Fruit fly (Drosophila melanogaster) whole organism, pupa: Measurements from ENCODE around the gene Rac2.
A peak's percentile ranks its signal among the peaks of the same experiment; 100 is the strongest.

ENCODE experiments used
- CG10348 ChIP-seq: fragments of 200-800 bp; sonication (Bioruptor generic); IDR thresholded peaks from 2 replicates; pipeline ENCODE4 v1.3.6; 2022; ENCODE audit warnings: missing biosample characterization, missing genetic modification characterization
- CG12605 ChIP-seq: fragments of 200-800 bp; sonication (Bioruptor generic); IDR thresholded peaks from 2 replicates; pipeline ENCODE4 v1.3.6; 2022; ENCODE audit warnings: missing biosample characterization, missing genetic modification characterization
- CG13204 ChIP-seq: fragments of 200-800 bp; sonication (Bioruptor generic); optimal IDR thresholded peaks from 2 replicates; lab custom pipeline; 2018; ENCODE audit warnings: missing biosample characterization, mild to moderate bottlenecking, missing genetic modification characterization, moderate library complexity
- CG14655 ChIP-seq: fragments of 200-800 bp; sonication (Bioruptor generic); optimal IDR thresholded peaks from 3 replicates; lab custom pipeline; 2017; ENCODE audit warnings: mild to moderate bottlenecking, missing biosample characterization, missing genetic modification reagents, missing genetic modification characterization
- CG15710 ChIP-seq: fragments of 200-800 bp; sonication (Bioruptor generic); optimal IDR thresholded peaks from 2 replicates; lab custom pipeline; 2018; ENCODE audit warnings: missing biosample characterization, mild to moderate bottlenecking, missing genetic modification characterization, moderate library complexity
- CG32121 ChIP-seq: fragments of 200-800 bp; sonication (Bioruptor generic); IDR thresholded peaks from 2 replicates; pipeline ENCODE4 v1.3.6; 2022; ENCODE audit warnings: missing biosample characterization, missing genetic modification characterization
- CG34367 ChIP-seq: fragments of 200-800 bp; sonication (Bioruptor generic); optimal IDR thresholded peaks from 2 replicates; lab custom pipeline; 2018; ENCODE audit warnings: missing biosample characterization, mild to moderate bottlenecking, missing genetic modification characterization
- CG4496 ChIP-seq: fragments of 200-800 bp; sonication (Bioruptor generic); IDR thresholded peaks from 3 replicates; pipeline ENCODE4 v1.3.6; 2022; ENCODE audit warnings: missing biosample characterization, missing genetic modification characterization
- CG8159 ChIP-seq: fragments of 200-800 bp; sonication (Bioruptor generic); optimal IDR thresholded peaks from 3 replicates; lab custom pipeline; 2018; ENCODE audit warnings: missing biosample characterization, mild to moderate bottlenecking, missing genetic modification characterization, moderate library complexity
- CG8301 ChIP-seq: fragments of 200-800 bp; sonication (Bioruptor generic); optimal IDR thresholded peaks from 2 replicates; lab custom pipeline; 2018; ENCODE audit warnings: missing biosample characterization, mild to moderate bottlenecking, missing genetic modification characterization
- CG9948 ChIP-seq: fragments of 200-800 bp; sonication (Bioruptor generic); optimal IDR thresholded peaks from 2 replicates; lab custom pipeline; 2018; ENCODE audit warnings: missing biosample characterization, mild to moderate bottlenecking, missing genetic modification characterization, moderate library complexity
- D1 ChIP-seq: fragments of 200-800 bp; sonication (Bioruptor generic); optimal IDR thresholded peaks from 2 replicates; lab custom pipeline; 2018; ENCODE audit warnings: missing biosample characterization, mild to moderate bottlenecking, missing genetic modification characterization, moderate library complexity
- EcR ChIP-seq: fragments of 200-800 bp; sonication (Bioruptor generic); optimal IDR thresholded peaks from 3 replicates; lab custom pipeline; 2019; ENCODE audit warnings: missing biosample characterization, missing genetic modification characterization, mild to moderate bottlenecking, moderate library complexity, missing genetic modification reagents
- Ets98B ChIP-seq: fragments of 200-800 bp; sonication (Bioruptor generic); IDR thresholded peaks from 2 replicates; pipeline ENCODE4 v1.3.6; 2022; ENCODE audit warnings: missing biosample characterization, missing genetic modification characterization
- Pif1A ChIP-seq: fragments of 200-800 bp; sonication (Bioruptor generic); optimal IDR thresholded peaks from 3 replicates; lab custom pipeline; 2016; ENCODE audit warnings: missing biosample characterization, missing genetic modification characterization
- Pif1B ChIP-seq: fragments of 200-800 bp; sonication (Bioruptor generic); optimal IDR thresholded peaks from 3 replicates; lab custom pipeline; 2016; ENCODE audit warnings: missing biosample characterization, missing genetic modification characterization
- Snoo ChIP-seq: fragments of 200-800 bp; sonication (Bioruptor generic); optimal IDR thresholded peaks from 3 replicates; lab custom pipeline; 2017; ENCODE audit warnings: missing biosample characterization, mild to moderate bottlenecking, missing genetic modification characterization, inconsistent platforms
- fd96Ca ChIP-seq: fragments of 200-800 bp; sonication (Bioruptor generic); IDR thresholded peaks from 3 replicates; pipeline ENCODE4 v1.3.6; 2022; ENCODE audit warnings: missing biosample characterization, missing genetic modification characterization
- gl ChIP-seq: fragments of 200-800 bp; sonication (Bioruptor generic); optimal IDR thresholded peaks from 2 replicates; lab custom pipeline; 2018; ENCODE audit warnings: missing biosample characterization, mild to moderate bottlenecking, missing genetic modification characterization
- rn ChIP-seq: fragments of 200-800 bp; sonication (Bioruptor generic); IDR thresholded peaks from 2 replicates; pipeline ENCODE4 v1.3.6; 2022; ENCODE audit warnings: missing biosample characterization, missing genetic modification characterization

Gene Rac2

dm6 chr3L:7432811-7433324, 2.1 kb downstream of the Rac2 start:
- TF ChIP-seq Ets98B (GFP tag; lab: Robert Waterston, UW), result no peak
- TF ChIP-seq CG8159 (tag; lab: Kevin White, UChicago), result no peak
- TF ChIP-seq Pif1B, result no peak
- TF ChIP-seq CG9948 (tag; lab: Kevin White, UChicago), result no peak
- TF ChIP-seq rn (GFP tag; lab: Robert Waterston, UW), result no peak
- TF ChIP-seq EcR (GFP tag; lab: Kevin White, UChicago), result no peak
- TF ChIP-seq fd96Ca (GFP tag; lab: Robert Waterston, UW), result no peak
- no peak for TF ChIP-seq CG12605
- TF ChIP-seq CG32121, result no peak
- TF ChIP-seq CG34367, result no peak
- TF ChIP-seq CG13204 (GFP tag; lab: Kevin White, UChicago), result no peak

DNA sequence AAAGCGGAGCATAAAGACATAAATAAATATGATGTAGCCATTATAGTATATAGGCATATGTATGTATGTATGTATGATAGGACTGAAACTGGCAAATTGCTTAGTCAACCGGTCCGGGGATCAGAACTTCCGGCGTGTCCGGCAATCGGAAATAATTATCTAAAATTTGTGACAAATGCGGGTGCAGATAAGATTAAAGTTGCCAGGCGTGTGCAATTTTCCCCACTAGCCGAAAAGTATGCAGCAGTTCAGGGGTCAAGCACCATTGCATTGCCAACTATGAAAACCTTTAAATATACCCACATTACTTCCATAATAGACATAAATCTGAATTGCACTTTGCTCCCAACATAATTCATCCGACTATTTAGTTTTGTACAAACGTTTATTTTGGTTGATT, 2.7 kb downstream of the Rac2 start:
- TF ChIP-seq D1 (tag; lab: Kevin White, UChicago) (no peak), fd96Ca (GFP tag; lab: Robert Waterston, UW) (no peak), CG9948 (tag; lab: Kevin White, UChicago) (no peak), CG8159 (tag; lab: Kevin White, UChicago) (no peak), CG34367 (no peak), rn (GFP tag; lab: Robert Waterston, UW) (no peak), CG13204 (GFP tag; lab: Kevin White, UChicago) (no peak), EcR (GFP tag; lab: Kevin White, UChicago) (no peak), CG10348 (GFP tag; lab: Robert Waterston, UW) (no peak), CG14655 (GFP tag; lab: Kevin White, UChicago) (no peak), CG8301 (tag; lab: Kevin White, UChicago) (no peak), CG12605 (no peak)

- TF ChIP-seq Ets98B (GFP tag; lab: Robert Waterston, UW) (0 out of 2 replicates have a peak, but pooled peaks have one; percentile 37), CG34367 (no peak), CG4496 (GFP tag; lab: Robert Waterston, UW) (peak; percentile 64; the same call in 1 of the 3 replicates), CG15710 (tag; lab: Kevin White, UChicago) (no peak)
These were observed 11.5 kb downstream of the Rac2 start, which contains the start of gene CG42458 for dm6 chr3L:7423517-7423916. Gene CG42458 (plus strand): TSS chr3L:7423827.

dm6 chr3L:7422578-7422977, 12.4 kb downstream of the Rac2 start:
- TF ChIP-seq Pif1A (no peak), D1 (tag; lab: Kevin White, UChicago) (no peak), CG34367 (no peak), CG8159 (tag; lab: Kevin White, UChicago) (no peak), Ets98B (GFP tag; lab: Robert Waterston, UW) (no peak), CG4496 (GFP tag; lab: Robert Waterston, UW) (no peak), CG9948 (tag; lab: Kevin White, UChicago) (no peak), Snoo (tag; lab: Kevin White, UChicago) (no peak), CG8301 (tag; lab: Kevin White, UChicago) (no peak), CG14655 (GFP tag; lab: Kevin White, UChicago) (no peak), fd96Ca (GFP tag; lab: Robert Waterston, UW) (no peak)

DNA sequence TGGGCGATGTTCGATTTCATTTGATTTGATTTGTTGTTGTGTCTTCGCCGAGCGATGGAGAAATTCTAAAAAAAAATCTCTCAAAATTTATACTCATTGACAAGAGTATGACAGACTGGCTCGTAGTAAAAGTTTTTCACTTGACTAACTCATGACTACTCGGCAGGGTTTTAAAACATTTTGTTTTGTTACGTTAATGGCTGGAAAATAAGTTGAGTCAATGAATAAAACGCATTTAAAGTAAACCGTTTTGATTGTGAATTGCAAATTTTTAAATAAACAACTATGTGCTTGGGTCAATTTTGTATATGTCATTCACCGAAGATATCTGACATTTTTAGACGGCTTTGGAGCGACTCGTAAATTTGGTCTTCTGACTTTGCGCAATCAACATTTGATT, 30.9 kb downstream of the Rac2 start, which contains the start of gene CG8560:
CG8560 (minus strand) TSS at position 101 of the 400 bp plus-strand sequence.
- TF ChIP-seq fd96Ca (GFP tag; lab: Robert Waterston, UW) (no peak), CG15710 (tag; lab: Kevin White, UChicago) (no peak), EcR (GFP tag; lab: Kevin White, UChicago) (no peak), CG8159 (tag; lab: Kevin White, UChicago) (no peak), CG4496 (GFP tag; lab: Robert Waterston, UW) (no peak), CG32121 (no peak), gl (tag; lab: Kevin White, UChicago) (no peak), CG13204 (GFP tag; lab: Kevin White, UChicago) (no peak), Pif1B (no peak), Pif1A (no peak), CG10348 (GFP tag; lab: Robert Waterston, UW) (no peak)

dm6 chr3L:7401972-7402371, 33.0 kb downstream of the Rac2 start:
- no peak for TF ChIP-seq EcR (GFP tag; lab: Kevin White, UChicago)
- TF ChIP-seq CG14655 (GFP tag; lab: Kevin White, UChicago), result no peak
- TF ChIP-seq Pif1B, result no peak

DNA sequence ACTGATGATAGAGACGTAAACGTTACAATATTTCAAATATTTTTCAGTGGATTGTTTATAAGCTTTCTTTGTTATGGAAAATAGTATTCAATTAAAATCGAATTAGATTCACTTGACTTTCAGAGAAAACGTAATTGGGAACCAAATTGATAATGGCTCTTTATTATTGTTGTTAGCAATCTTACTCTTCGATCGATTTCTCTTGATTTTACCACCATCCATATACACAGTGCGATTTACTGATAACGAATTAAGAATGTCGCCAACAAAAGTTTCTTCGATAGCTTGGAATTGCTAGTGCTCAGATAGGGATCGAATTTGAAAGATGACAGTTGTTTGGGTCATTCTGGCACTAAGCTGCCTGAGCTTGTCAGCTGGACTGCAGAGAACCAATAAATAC, 35.2 kb downstream of the Rac2 start, which contains the start of gene CG18417:
CG18417 (plus strand) TSS at position 301 of the 400 bp plus-strand sequence.
- TF ChIP-seq CG13204 (GFP tag; lab: Kevin White, UChicago) (no peak), Pif1B (no peak), rn (GFP tag; lab: Robert Waterston, UW) (no peak), EcR (GFP tag; lab: Kevin White, UChicago) (no peak), gl (tag; lab: Kevin White, UChicago) (no peak), Ets98B (GFP tag; lab: Robert Waterston, UW) (no peak)
